Worm (Caenorhabditis elegans): Measurements from ENCODE around the gene R06F6.12.

DNA sequence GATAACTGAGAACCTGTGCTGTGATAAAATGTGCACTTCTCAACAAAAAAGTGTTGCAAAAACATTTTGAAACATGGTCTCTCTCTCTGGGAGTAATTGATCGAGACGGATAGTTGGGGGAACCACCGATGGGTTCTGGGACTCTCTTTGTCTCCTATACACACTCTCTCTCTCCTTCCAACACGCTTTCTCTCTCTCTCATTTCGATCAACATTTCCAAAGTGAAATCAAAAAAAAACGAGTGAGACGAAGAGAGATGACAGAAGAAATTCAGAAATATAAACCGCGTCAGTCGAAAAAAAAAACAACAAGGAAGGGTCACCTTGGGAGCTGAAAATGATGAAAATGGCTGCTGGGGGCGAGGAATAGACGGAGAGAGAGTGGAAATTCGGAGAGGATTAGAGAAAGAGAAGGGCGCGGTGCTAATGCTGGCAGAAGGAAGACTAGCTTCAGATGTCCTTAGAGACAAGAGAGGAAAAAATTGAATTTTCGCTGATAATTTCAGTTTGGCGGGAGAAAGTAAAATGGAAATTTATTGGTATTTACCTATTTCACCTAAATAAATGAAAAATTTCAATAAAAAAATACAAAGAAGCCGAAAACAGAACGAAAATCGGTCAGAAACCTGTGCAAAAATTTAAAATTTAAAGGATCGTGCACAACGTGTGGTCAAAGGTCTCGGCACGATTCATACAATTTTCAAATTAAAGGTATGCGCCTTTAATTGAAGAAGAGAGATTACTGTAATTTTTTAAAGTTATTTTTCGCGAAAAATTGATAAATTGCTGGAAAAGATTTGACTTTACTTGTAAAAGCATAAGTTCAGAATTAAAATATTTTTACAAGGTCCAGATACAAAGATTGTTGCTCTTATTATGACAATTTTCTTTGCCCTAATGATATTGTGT, 39.1 kb upstream of the R06F6.12 start:
- TF ChIP-seq hlh-17 (GFP tag; optimal IDR thresholded peaks at IDR 0.05; ENCODE audit: borderline replicate concordance) (no peak), ceh-82 (tag; optimal IDR thresholded peaks at IDR 0.05) (no peak), unc-30 (tag; optimal IDR thresholded peaks at IDR 0.05) (no peak), lir-3 (tag; optimal IDR thresholded peaks at IDR 0.05; ENCODE audit: poor library complexity) (no peak), mdl-1 (tag; optimal IDR thresholded peaks at IDR 0.05) (no peak), fos-1 (tag; optimal IDR thresholded peaks at IDR 0.05) (no peak), isw-1 (GFP tag; IDR thresholded peaks at IDR 0.05) (no peak), nhr-76 (tag; optimal IDR thresholded peaks at IDR 0.05) (no peak), mep-1 (tag; optimal IDR thresholded peaks at IDR 0.05) (no peak), unc-130 (tag; optimal IDR thresholded peaks at IDR 0.05) (no peak)

Measured in whole organism, L1 larva.